Fruit fly (Drosophila melanogaster): ENCODE measurements around the gene CG32655.

Gene CG32655

DNA sequence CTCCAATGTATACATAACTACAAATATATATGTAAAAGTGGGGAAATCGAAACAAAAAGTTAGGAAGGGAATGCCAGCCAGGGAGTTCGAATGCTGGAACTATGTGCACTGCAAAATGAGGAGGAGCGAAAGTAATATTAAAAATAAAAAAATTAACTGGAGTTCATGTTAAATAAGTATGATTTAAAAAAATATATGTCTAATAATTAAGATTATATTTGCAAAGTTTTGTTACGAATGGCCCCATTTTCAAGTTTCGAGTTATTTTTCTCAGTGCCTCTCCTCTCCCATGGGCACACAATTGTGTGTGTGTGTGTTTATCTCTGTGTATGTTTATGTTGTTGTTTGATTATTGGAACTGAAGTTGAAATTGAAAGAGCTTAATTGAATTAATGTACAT, 6.7 kb upstream of the CG32655 start (continued):
- TF ChIP-seq CG10979 (tag; optimal IDR thresholded peaks at IDR 0.05) (peak; percentile 84), pros (GFP tag; optimal IDR thresholded peaks at IDR 0.05) (no peak), CG9727 (GFP tag; optimal IDR thresholded peaks at IDR 0.05) (peak; percentile 32), CG16815 (GFP tag; optimal IDR thresholded peaks at IDR 0.05) (no peak), Oaz (GFP tag; IDR thresholded peaks at IDR 0.05) (no peak), CG14965 (GFP tag; optimal IDR thresholded peaks at IDR 0.05; ENCODE audit: borderline replicate concordance) (no peak), sr (GFP tag; IDR thresholded peaks at IDR 0.05) (no peak), hbn (GFP tag; IDR thresholded peaks at IDR 0.05; ENCODE audit: partially characterized antibody) (no peak), CG12744 (GFP tag; optimal IDR thresholded peaks at IDR 0.05) (no peak), Dfd (GFP tag; optimal IDR thresholded peaks at IDR 0.05) (no peak), CG7556 (GFP tag; optimal IDR thresholded peaks at IDR 0.05) (peak; percentile 58), Mes4 (GFP tag; optimal IDR thresholded peaks at IDR 0.05) (no peak), CG6683 (GFP tag; optimal IDR thresholded peaks at IDR 0.05) (no peak), CG8281 (tag; optimal IDR thresholded peaks at IDR 0.05) (no peak), gcm (GFP tag; optimal IDR thresholded peaks at IDR 0.05) (peak; percentile 44), CG15479 (GFP tag; optimal IDR thresholded peaks at IDR 0.05) (no peak), CG13894 (tag; optimal IDR thresholded peaks at IDR 0.05) (no peak), Chrac-16 (GFP tag; optimal IDR thresholded peaks at IDR 0.05) (peak; percentile 35), pum (GFP tag; optimal IDR thresholded peaks at IDR 0.05) (no peak), CG7786 (GFP tag; optimal IDR thresholded peaks at IDR 0.05) (no peak), CG15696 (tag; optimal IDR thresholded peaks at IDR 0.05) (peak; percentile 25), CG3726 (GFP tag; IDR thresholded peaks at IDR 0.05) (0 out of 3 replicates have a peak, but pooled peaks have one; percentile 40), vnd (GFP tag; IDR thresholded peaks at IDR 0.05; ENCODE audit: partially characterized antibody) (no peak), bsh (GFP tag; optimal IDR thresholded peaks at IDR 0.05) (peak in 1 of 2 experiments; percentile 88), Hmx (GFP tag; optimal IDR thresholded peaks at IDR 0.05) (no peak), CG10267 (tag; optimal IDR thresholded peaks at IDR 0.05) (peak; percentile 64), tx (GFP tag; optimal IDR thresholded peaks at IDR 0.05) (no peak), CG7271 (tag; optimal IDR thresholded peaks at IDR 0.05) (no peak), Fer3 (tag; optimal IDR thresholded peaks at IDR 0.05) (peak; percentile 36), Sry-β (GFP tag; optimal IDR thresholded peaks at IDR 0.05) (no peak), CG18619 (GFP tag; optimal IDR thresholded peaks at IDR 0.05) (peak; percentile 8), CG10274 (GFP tag; optimal IDR thresholded peaks at IDR 0.05) (no peak), caup (GFP tag; optimal IDR thresholded peaks at IDR 0.05; ENCODE audit: severe bottlenecking) (no peak), CG43689 (GFP tag; IDR thresholded peaks at IDR 0.05) (no peak), CG6654 (GFP tag; optimal IDR thresholded peaks at IDR 0.05) (peak; percentile 23), aop (GFP tag; IDR thresholded peaks at IDR 0.05) (no peak), CG4730 (GFP tag; IDR thresholded peaks at IDR 0.05) (peak; percentile 47; the same call in 1 of the 2 replicates), HHEX (GFP tag; optimal IDR thresholded peaks at IDR 0.05) (peak; percentile 29), repo (GFP tag; optimal IDR thresholded peaks at IDR 0.05) (no peak), Fer1 (GFP tag; optimal IDR thresholded peaks at IDR 0.05) (peak; percentile 19), HLH54F (GFP tag; optimal IDR thresholded peaks at IDR 0.05) (no peak), Sin3A (optimal IDR thresholded peaks at IDR 0.05) (no peak), CG32767 (GFP tag; IDR thresholded peaks at IDR 0.05) (0 out of 2 replicates have a peak, but pooled peaks have one; percentile 31), CG8388 (GFP tag; optimal IDR thresholded peaks at IDR 0.05) (peak; percentile 79), HmgZ (tag; optimal IDR thresholded peaks at IDR 0.05) (no peak), CG31224 (GFP tag; IDR thresholded peaks at IDR 0.05) (no peak), dimm (GFP tag; IDR thresholded peaks at IDR 0.05) (no peak), CG12155 (GFP tag; optimal IDR thresholded peaks at IDR 0.05) (no peak), Atf-2 (GFP tag; optimal IDR thresholded peaks at IDR 0.05) (no peak), insv (GFP tag; optimal IDR thresholded peaks at IDR 0.05) (no peak), seq (GFP tag; IDR thresholded peaks at IDR 0.05) (0 out of 2 replicates have a peak, but pooled peaks have one; percentile 28)

Measured in whole organism, embryonic.